Fruit fly (Drosophila melanogaster): Measurements from ENCODE around the gene CG8745.

Gene CG8745

DNA sequence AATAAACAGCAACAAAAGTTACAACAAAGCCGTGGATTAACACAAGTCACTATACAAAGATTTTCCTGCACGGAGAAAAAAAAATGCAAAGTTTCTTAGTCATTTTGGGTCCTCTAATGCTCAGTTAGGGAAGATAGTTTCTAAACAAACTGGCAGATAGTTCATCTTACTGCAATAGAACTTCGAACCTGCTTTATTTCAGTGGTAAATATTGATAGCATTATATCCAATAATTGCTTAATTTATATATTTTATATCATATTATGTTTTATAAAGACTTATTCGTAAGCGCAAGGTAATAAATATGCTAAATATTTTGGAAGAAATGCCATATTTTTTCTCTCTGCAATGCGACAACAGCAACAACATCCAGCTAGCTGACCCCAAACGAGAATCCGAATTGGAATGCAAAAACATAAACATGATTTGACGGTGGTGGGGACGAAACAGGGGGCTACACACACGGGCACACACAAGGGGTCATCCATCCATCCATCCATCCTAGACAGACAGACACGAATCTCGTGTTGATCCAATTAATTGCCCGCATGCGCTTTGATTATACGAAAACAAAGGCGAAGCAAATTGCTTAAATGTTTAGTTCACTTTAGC, 45.0 kb upstream of the CG8745 start (continued):
- TF ChIP-seq CG34376 (GFP tag; optimal IDR thresholded peaks at IDR 0.05) (no peak), Taf1 (GFP tag; IDR thresholded peaks at IDR 0.05) (no peak), disco-r (GFP tag; optimal IDR thresholded peaks at IDR 0.05) (no peak), twi (tag; optimal IDR thresholded peaks at IDR 0.05) (peak; percentile 23), CG2129 (GFP tag; IDR thresholded peaks at IDR 0.05; ENCODE audit: partially characterized antibody) (no peak), knrl (GFP tag; IDR thresholded peaks at IDR 0.05; ENCODE audit: partially characterized antibody) (no peak), CG9817 (tag; optimal IDR thresholded peaks at IDR 0.05) (peak; percentile 47), CG5953 (GFP tag; IDR thresholded peaks at IDR 0.05) (no peak), sens (GFP tag) (peak; percentile 71), emc (GFP tag; optimal IDR thresholded peaks at IDR 0.05) (no peak), CG14667 (GFP tag; IDR thresholded peaks at IDR 0.05) (peak; percentile 60), fd96Cb (tag; optimal IDR thresholded peaks at IDR 0.05) (peak; percentile 71), CG14014 (GFP tag; IDR thresholded peaks at IDR 0.05) (peak; percentile 57), zfh2 (GFP tag; optimal IDR thresholded peaks at IDR 0.05) (no peak), abd-A (tag; optimal IDR thresholded peaks at IDR 0.05) (no peak), danr (GFP tag; IDR thresholded peaks at IDR 0.05) (peak; percentile 67), CG10654 (GFP tag; optimal IDR thresholded peaks at IDR 0.05) (peak; percentile 34), CG7928 (GFP tag; optimal IDR thresholded peaks at IDR 0.05) (no peak), CG1233 (GFP tag; optimal IDR thresholded peaks at IDR 0.05) (peak; percentile 55), sqz (GFP tag; optimal IDR thresholded peaks at IDR 0.05) (peak; percentile 15), Sry-δ (GFP tag; optimal IDR thresholded peaks at IDR 0.05) (no peak), run (tag; optimal IDR thresholded peaks at IDR 0.05) (peak; percentile 2), CG7745 (tag; optimal IDR thresholded peaks at IDR 0.05) (no peak), Dip3 (GFP tag; optimal IDR thresholded peaks at IDR 0.05) (no peak), ro (GFP tag; IDR thresholded peaks at IDR 0.05) (no peak; the same call in 1 of the 2 replicates), ham (GFP tag; IDR thresholded peaks at IDR 0.05) (no peak), slou (GFP tag; optimal IDR thresholded peaks at IDR 0.05) (no peak), pnt (GFP tag; optimal IDR thresholded peaks at IDR 0.05) (no peak), dm (GFP tag; optimal IDR thresholded peaks at IDR 0.05) (no peak), CG4730 (GFP tag; IDR thresholded peaks at IDR 0.05) (peak; percentile 41; the same call in 1 of the 2 replicates), slbo (GFP tag; IDR thresholded peaks at IDR 0.05) (peak; percentile 70), Hand (GFP tag; optimal IDR thresholded peaks at IDR 0.05) (no peak), Spps (tag; optimal IDR thresholded peaks at IDR 0.05) (no peak), Poxn (GFP tag; IDR thresholded peaks at IDR 0.05) (no peak), CG9797 (GFP tag; optimal IDR thresholded peaks at IDR 0.05) (no peak), Stat92E (GFP tag; optimal IDR thresholded peaks at IDR 0.05) (no peak), CG6654 (GFP tag; optimal IDR thresholded peaks at IDR 0.05) (peak; percentile 20), CG1024 (GFP tag; IDR thresholded peaks at IDR 0.05) (no peak), scrt (GFP tag; optimal IDR thresholded peaks at IDR 0.05) (peak; percentile 49), unc-4 (GFP tag; IDR thresholded peaks at IDR 0.05; ENCODE audit: partially characterized antibody) (no peak), CG34224 (GFP tag; IDR thresholded peaks at IDR 0.05; ENCODE audit: partially characterized antibody) (no peak), CG12219 (GFP tag; optimal IDR thresholded peaks at IDR 0.05) (peak; percentile 20), salm (tag; optimal IDR thresholded peaks at IDR 0.05) (peak; percentile 53), CG4617 (GFP tag; optimal IDR thresholded peaks at IDR 0.05; ENCODE audit: borderline replicate concordance) (no peak), Camta (GFP tag; optimal IDR thresholded peaks at IDR 0.05) (no peak), pum (GFP tag; optimal IDR thresholded peaks at IDR 0.05) (no peak), CG9215 (GFP tag; IDR thresholded peaks at IDR 0.05) (no peak; the same call in 1 of the 2 replicates), CTCF (GFP tag; optimal IDR thresholded peaks at IDR 0.05) (peak; percentile 22), usp (GFP tag; optimal IDR thresholded peaks at IDR 0.05) (no peak), tgo (GFP tag; IDR thresholded peaks at IDR 0.05) (peak; percentile 79), CG12299 (tag; optimal IDR thresholded peaks at IDR 0.05) (peak; percentile 21)

All from whole organism, embryonic.